Fruit fly (Drosophila melanogaster): ENCODE data around the gene CG12567.
A peak's percentile ranks its signal among the peaks of the same experiment; 100 is the strongest.

The CG12567 gene

DNA sequence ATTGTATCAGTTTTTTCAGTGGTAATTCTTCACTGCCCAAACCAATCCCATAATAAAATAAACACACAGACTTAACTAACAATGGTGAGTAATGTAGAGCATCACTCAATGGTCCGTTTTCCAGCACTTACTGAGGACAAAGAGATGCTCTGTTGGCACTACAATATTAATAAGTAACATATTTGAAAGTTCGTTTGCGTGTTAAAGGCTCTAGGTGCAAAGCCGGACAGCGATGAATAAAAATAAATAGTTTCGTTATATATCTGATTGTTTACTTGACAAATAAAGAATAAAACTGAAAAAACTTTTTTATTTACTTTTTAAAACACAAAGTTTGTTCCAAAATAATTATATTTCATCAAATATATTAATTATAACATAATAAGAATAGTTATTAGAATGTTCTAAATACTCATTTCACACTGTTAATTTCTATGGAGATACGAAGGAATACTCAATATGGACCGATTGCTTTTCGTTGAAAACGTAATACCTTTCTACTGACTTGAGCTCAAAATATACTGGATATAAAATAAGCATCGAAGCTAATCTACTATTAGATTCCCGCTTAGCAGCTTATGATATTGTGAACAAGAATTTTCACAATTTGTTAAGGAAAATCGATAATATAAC, at the start of gene CG12567:
TSS of gene CG12567 (minus strand) at position 203 of the 633 bp plus-strand sequence.
- TF ChIP-seq fd85E (GFP tag; optimal IDR thresholded peaks at IDR 0.05) (no peak), CG15336 (GFP tag; IDR thresholded peaks at IDR 0.05) (no peak), CG1621 (tag; optimal IDR thresholded peaks at IDR 0.05) (no peak), eg (GFP tag; IDR thresholded peaks at IDR 0.05) (no peak), Eip78C (GFP tag) (peak; percentile 41), lz (GFP tag; optimal IDR thresholded peaks at IDR 0.05) (no peak), Ets21C (GFP tag; optimal IDR thresholded peaks at IDR 0.05) (no peak), vri (GFP tag; optimal IDR thresholded peaks at IDR 0.05) (no peak), CG7368 (GFP tag; optimal IDR thresholded peaks at IDR 0.05) (no peak), cyc (GFP tag; optimal IDR thresholded peaks at IDR 0.05) (peak; percentile 29), OdsH (GFP tag; optimal IDR thresholded peaks at IDR 0.05) (peak; percentile 20), Gug (GFP tag; IDR thresholded peaks at IDR 0.05) (no peak), CG10669 (GFP tag; optimal IDR thresholded peaks at IDR 0.05) (peak; percentile 5), CG3032 (tag; optimal IDR thresholded peaks at IDR 0.05) (peak; percentile 26), Eip93F (GFP tag; optimal IDR thresholded peaks at IDR 0.05) (no peak), CG31627 (GFP tag; optimal IDR thresholded peaks at IDR 0.05) (peak; percentile 28), Hr4 (GFP tag; optimal IDR thresholded peaks at IDR 0.05) (no peak), Sox15 (GFP tag; optimal IDR thresholded peaks at IDR 0.05) (peak; percentile 44), CG8319 (GFP tag; optimal IDR thresholded peaks at IDR 0.05) (no peak), Hr39 (GFP tag; optimal IDR thresholded peaks at IDR 0.05) (peak; percentile 20), CG11902 (GFP tag; optimal IDR thresholded peaks at IDR 0.05) (peak; percentile 22), Sox14 (GFP tag; optimal IDR thresholded peaks at IDR 0.05) (peak; percentile 43), fkh (GFP tag; optimal IDR thresholded peaks at IDR 0.05) (peak; percentile 23), CG6276 (GFP tag; optimal IDR thresholded peaks at IDR 0.05) (no peak), CG4318 (GFP tag; optimal IDR thresholded peaks at IDR 0.05) (no peak)

DNA sequence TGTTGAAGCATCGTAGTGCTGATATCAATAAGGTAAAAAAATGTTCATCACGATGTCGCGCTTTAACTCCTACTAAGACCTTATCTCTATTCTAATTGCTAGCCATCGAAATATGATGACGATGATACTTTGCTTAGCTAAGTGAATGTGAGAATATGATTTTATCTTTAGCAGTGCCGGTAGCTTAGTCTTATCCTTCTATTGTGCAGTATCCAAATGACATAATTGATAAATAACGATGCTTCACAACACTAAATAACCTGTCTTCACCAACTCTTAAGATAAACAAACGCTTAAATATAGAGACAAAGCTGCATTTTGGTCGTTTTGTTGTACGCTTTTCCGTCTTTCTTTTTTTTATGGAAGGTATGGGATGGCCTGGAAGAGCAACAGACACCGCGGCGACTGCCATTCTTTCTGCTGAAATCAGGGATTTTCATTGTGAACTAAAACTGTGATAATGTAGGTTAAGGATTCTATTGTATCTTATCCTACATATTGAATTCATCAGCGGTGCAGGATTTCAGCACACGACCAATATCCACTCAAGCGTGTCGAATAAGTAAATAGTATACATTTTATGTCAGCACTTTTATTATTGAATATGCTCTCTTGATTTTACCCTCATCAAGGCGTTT, 1.8 kb upstream of the CG12567 start:
- TF ChIP-seq CG11902 (GFP tag; optimal IDR thresholded peaks at IDR 0.05) (no peak), CG9139 (GFP tag; optimal IDR thresholded peaks at IDR 0.05) (no peak), Ets21C (GFP tag; optimal IDR thresholded peaks at IDR 0.05) (no peak), fd85E (GFP tag; optimal IDR thresholded peaks at IDR 0.05) (no peak), fkh (GFP tag; optimal IDR thresholded peaks at IDR 0.05) (peak; percentile 53), CG10631 (GFP tag; optimal IDR thresholded peaks at IDR 0.05) (no peak), lz (GFP tag; optimal IDR thresholded peaks at IDR 0.05) (peak; percentile 13), acj6 (GFP tag; optimal IDR thresholded peaks at IDR 0.05) (peak; percentile 3), CG3919 (GFP tag; optimal IDR thresholded peaks at IDR 0.05) (no peak), Sox102F (GFP tag; optimal IDR thresholded peaks at IDR 0.05) (no peak), eg (GFP tag; IDR thresholded peaks at IDR 0.05) (no peak), CG6276 (GFP tag; optimal IDR thresholded peaks at IDR 0.05) (no peak), Hr39 (GFP tag; optimal IDR thresholded peaks at IDR 0.05) (peak; percentile 9), CG10669 (GFP tag; optimal IDR thresholded peaks at IDR 0.05) (no peak), CG11294 (GFP tag; IDR thresholded peaks at IDR 0.05) (no peak), ss (GFP tag; optimal IDR thresholded peaks at IDR 0.05) (peak in 1 of 2 experiments; percentile 7), cyc (GFP tag; optimal IDR thresholded peaks at IDR 0.05) (peak; percentile 18), CG31627 (GFP tag; optimal IDR thresholded peaks at IDR 0.05) (peak; percentile 20), Sox15 (GFP tag; optimal IDR thresholded peaks at IDR 0.05) (peak; percentile 2), CG3032 (tag; optimal IDR thresholded peaks at IDR 0.05) (no peak), CG34406 (GFP tag; optimal IDR thresholded peaks at IDR 0.05) (no peak), salr (GFP tag; optimal IDR thresholded peaks at IDR 0.05) (peak in 1 of 2 experiments; percentile 26)

All from whole organism, prepupa.